Fruit fly (Drosophila melanogaster) whole organism, embryonic: ENCODE results near the gene TFAM.

Experiments used
- Atf3 ChIP-seq: fragments of 200-800 bp; sonication (Bioruptor generic); optimal IDR thresholded peaks from 3 replicates; lab custom pipeline; 2016; ENCODE audit warnings: missing biosample characterization, missing genetic modification characterization
- BEAF-32 ChIP-seq: fragments of 200-800 bp; sonication (Bioruptor generic); optimal IDR thresholded peaks from 3 replicates; lab custom pipeline; 2017; ENCODE audit warnings: missing biosample characterization, missing genetic modification characterization, mild to moderate bottlenecking, moderate library complexity, missing genetic modification reagents
- Bdp1 ChIP-seq: fragments of 200-800 bp; sonication (Bioruptor generic); optimal IDR thresholded peaks from 3 replicates; lab custom pipeline; 2016; ENCODE audit warnings: missing biosample characterization, missing genetic modification characterization
- CG11723 ChIP-seq: fragments of 200-800 bp; sonication (Bioruptor generic); optimal IDR thresholded peaks from 2 replicates; lab custom pipeline; 2017; ENCODE audit warnings: missing biosample characterization, mild to moderate bottlenecking, missing genetic modification characterization
- CG12219 ChIP-seq: fragments of 200-800 bp; sonication (Bioruptor generic); optimal IDR thresholded peaks from 3 replicates; lab custom pipeline; 2018; ENCODE audit warnings: missing biosample characterization, mild to moderate bottlenecking, missing genetic modification characterization
- CG13424 ChIP-seq: fragments of 200-800 bp; sonication (Bioruptor generic); optimal IDR thresholded peaks from 2 replicates; lab custom pipeline; 2019; ENCODE audit warnings: missing biosample characterization, mild to moderate bottlenecking, missing genetic modification characterization, moderate library complexity
- CG13624 ChIP-seq: fragments of 200-800 bp; sonication (Bioruptor generic); optimal IDR thresholded peaks from 2 replicates; lab custom pipeline; 2016; ENCODE audit warnings: missing biosample characterization, missing genetic modification characterization
- CG14710 ChIP-seq: fragments of 200-800 bp; sonication (Bioruptor generic); optimal IDR thresholded peaks from 3 replicates; lab custom pipeline; 2019; ENCODE audit warnings: missing biosample characterization, mild to moderate bottlenecking, missing genetic modification characterization, moderate library complexity
- CG14860 ChIP-seq: fragments of 200-800 bp; sonication (Bioruptor generic); IDR thresholded peaks from 3 replicates; pipeline ENCODE4 v1.3.6; 2022; ENCODE audit warnings: missing biosample characterization, missing genetic modification characterization; ENCODE audit not compliant: partially characterized antibody
- CG15011 ChIP-seq: fragments of 200-800 bp; sonication (Bioruptor generic); optimal IDR thresholded peaks from 3 replicates; lab custom pipeline; 2018; ENCODE audit warnings: missing biosample characterization, mild to moderate bottlenecking, missing genetic modification characterization
- CG1603 ChIP-seq: fragments of 200-800 bp; sonication (Bioruptor generic); optimal IDR thresholded peaks from 2 replicates; lab custom pipeline; 2019; ENCODE audit warnings: missing biosample characterization, mild to moderate bottlenecking, missing genetic modification characterization, moderate library complexity
- CG16813 ChIP-seq: fragments of 200-800 bp; sonication (Bioruptor generic); IDR thresholded peaks from 3 replicates; pipeline ENCODE4 v1.3.6; 2022; ENCODE audit warnings: missing biosample characterization, missing genetic modification characterization; ENCODE audit not compliant: partially characterized antibody
- CG17361 ChIP-seq: fragments of 200-800 bp; sonication (Bioruptor generic); IDR thresholded peaks from 3 replicates; pipeline ENCODE4 v1.3.6; 2022; ENCODE audit warnings: missing biosample characterization, missing genetic modification characterization
- CG17568 ChIP-seq: fragments of 200-800 bp; sonication (Bioruptor generic); optimal IDR thresholded peaks from 2 replicates; lab custom pipeline; 2018; ENCODE audit warnings: missing biosample characterization, mild to moderate bottlenecking, missing genetic modification characterization, moderate library complexity
- CG17612 ChIP-seq: fragments of 200-800 bp; sonication (Bioruptor generic); IDR thresholded peaks from 2 replicates; pipeline ENCODE4 v1.3.6; 2022; ENCODE audit warnings: missing biosample characterization, missing genetic modification characterization
- CG17802 ChIP-seq: fragments of 200-800 bp; sonication (Bioruptor generic); optimal IDR thresholded peaks from 2 replicates; lab custom pipeline; 2018; ENCODE audit warnings: missing biosample characterization, mild to moderate bottlenecking, missing genetic modification characterization, moderate library complexity
- CG2120 ChIP-seq: fragments of 200-800 bp; sonication (Bioruptor generic); optimal IDR thresholded peaks from 3 replicates; lab custom pipeline; 2016; ENCODE audit warnings: missing biosample characterization, missing genetic modification characterization
- CG3281 ChIP-seq: fragments of 200-800 bp; sonication (Bioruptor generic); optimal IDR thresholded peaks from 3 replicates; lab custom pipeline; 2017; ENCODE audit warnings: missing biosample characterization, mild to moderate bottlenecking, missing genetic modification characterization
- CG34376 ChIP-seq: fragments of 200-800 bp; sonication (Bioruptor generic); optimal IDR thresholded peaks from 2 replicates; lab custom pipeline; 2018; ENCODE audit warnings: missing biosample characterization, mild to moderate bottlenecking, missing genetic modification characterization
- CG5953 ChIP-seq: fragments of 200-800 bp; sonication (Bioruptor generic); IDR thresholded peaks from 2 replicates; pipeline ENCODE4 v1.3.6; 2022; ENCODE audit warnings: missing biosample characterization, missing genetic modification characterization
- CG7357 ChIP-seq: fragments of 200-800 bp; sonication (Bioruptor generic); IDR thresholded peaks from 3 replicates; pipeline ENCODE4 v1.3.6; 2022; ENCODE audit warnings: missing biosample characterization, missing genetic modification characterization
- CG8089 ChIP-seq: fragments of 200-800 bp; sonication (Bioruptor generic); optimal IDR thresholded peaks from 3 replicates; lab custom pipeline; 2016; ENCODE audit warnings: missing biosample characterization, missing genetic modification characterization
- CG8765 ChIP-seq: fragments of 200-800 bp; sonication (Bioruptor generic); IDR thresholded peaks from 2 replicates; pipeline ENCODE4 v1.3.6; 2022; ENCODE audit warnings: missing biosample characterization, missing genetic modification characterization
- CG9876 ChIP-seq: fragments of 200-800 bp; sonication (Bioruptor generic); optimal IDR thresholded peaks from 2 replicates; lab custom pipeline; 2016; ENCODE audit warnings: missing biosample characterization, missing genetic modification characterization
- CHES-1-like ChIP-seq: fragments of 200-800 bp; sonication (Bioruptor generic); optimal IDR thresholded peaks from 2 replicates; lab custom pipeline; 2016; ENCODE audit warnings: missing biosample characterization, missing genetic modification characterization
- Camta ChIP-seq: fragments of 200-800 bp; sonication (Bioruptor generic); optimal IDR thresholded peaks from 2 replicates; lab custom pipeline; 2016; ENCODE audit warnings: missing biosample characterization, missing genetic modification characterization
- CoRest ChIP-seq: fragments of 200-800 bp; sonication (Bioruptor generic); optimal IDR thresholded peaks from 3 replicates; lab custom pipeline; 2018; ENCODE audit warnings: missing biosample characterization, mild to moderate bottlenecking, missing genetic modification characterization, moderate library complexity
- Dp ChIP-seq: fragments of 200-800 bp; sonication (Bioruptor generic); optimal IDR thresholded peaks from 2 replicates; lab custom pipeline; 2018; ENCODE audit warnings: missing biosample characterization, mild to moderate bottlenecking, missing genetic modification characterization, moderate library complexity
- Hmr ChIP-seq: fragments of 200-800 bp; sonication (Bioruptor generic); optimal IDR thresholded peaks from 3 replicates; lab custom pipeline; 2017; ENCODE audit warnings: mild to moderate bottlenecking, missing biosample characterization, missing genetic modification reagents, missing genetic modification characterization
- Optix ChIP-seq: fragments of 200-800 bp; sonication (Bioruptor generic); IDR thresholded peaks from 3 replicates; pipeline ENCODE4 v1.3.6; 2022; ENCODE audit warnings: missing biosample characterization, missing genetic modification characterization
- Ravus ChIP-seq: fragments of 200-800 bp; sonication (Bioruptor generic); IDR thresholded peaks from 2 replicates; pipeline ENCODE4 v1.3.6; 2022; ENCODE audit warnings: missing biosample characterization, missing genetic modification characterization
- Ssrp ChIP-seq: fragments of 200-800 bp; sonication (Bioruptor generic); optimal IDR thresholded peaks from 2 replicates; lab custom pipeline; 2018; ENCODE audit warnings: missing biosample characterization, mild to moderate bottlenecking, missing genetic modification characterization, moderate library complexity
- Vsx1 ChIP-seq: fragments of 200-800 bp; sonication (Bioruptor generic); optimal IDR thresholded peaks from 2 replicates; lab custom pipeline; 2017; ENCODE audit warnings: missing biosample characterization, mild to moderate bottlenecking, missing genetic modification characterization, missing genetic modification reagents
- Xbp1 ChIP-seq: fragments of 200-800 bp; sonication (Bioruptor generic); optimal IDR thresholded peaks from 3 replicates; lab custom pipeline; 2016; ENCODE audit warnings: missing biosample characterization, mild to moderate bottlenecking, missing genetic modification characterization
- al ChIP-seq: fragments of 200-800 bp; sonication (Bioruptor generic); IDR thresholded peaks from 2 replicates; pipeline ENCODE4 v1.3.6; 2022; ENCODE audit warnings: missing biosample characterization, missing genetic modification characterization
- az2 ChIP-seq: fragments of 200-800 bp; sonication (Bioruptor generic); optimal IDR thresholded peaks from 3 replicates; lab custom pipeline; 2016; ENCODE audit warnings: missing biosample characterization, missing genetic modification characterization
- bbx ChIP-seq: fragments of 200-800 bp; sonication (Bioruptor generic); IDR thresholded peaks from 2 replicates; pipeline ENCODE4 v1.3.6; 2022; ENCODE audit warnings: missing biosample characterization, missing genetic modification characterization; ENCODE audit not compliant: partially characterized antibody
- dmrt11E ChIP-seq: fragments of 200-800 bp; sonication (Bioruptor generic); optimal IDR thresholded peaks from 3 replicates; lab custom pipeline; 2018; ENCODE audit warnings: missing biosample characterization, mild to moderate bottlenecking, missing genetic modification characterization, moderate library complexity
- dpn ChIP-seq, 2 experiments: fragments of 200-800 bp; sonication (Bioruptor generic); optimal IDR thresholded peaks; 3 replicates each; lab custom pipeline; 2016; ENCODE audit warnings: missing biosample characterization in 2 of 2, missing genetic modification characterization in 2 of 2
- esg ChIP-seq: fragments of 200-800 bp; sonication (Bioruptor generic); conservative IDR thresholded peaks from 2 replicates; pipeline ENCODE4 v1.3.6; 2022; ENCODE audit warnings: missing biosample characterization, missing genetic modification characterization
- fd3F ChIP-seq: fragments of 200-800 bp; sonication (Bioruptor generic); optimal IDR thresholded peaks from 2 replicates; lab custom pipeline; 2018; ENCODE audit warnings: missing biosample characterization, mild to moderate bottlenecking, missing genetic modification characterization, moderate library complexity
- hth ChIP-seq: fragments of >200 bp; optimal IDR thresholded peaks from 2 replicates; lab custom pipeline; 2017; ENCODE audit warnings: inconsistent platforms
- ind ChIP-seq: fragments of 200-800 bp; sonication (Bioruptor generic); optimal IDR thresholded peaks from 3 replicates; lab custom pipeline; 2016; ENCODE audit warnings: missing biosample characterization, missing genetic modification characterization
- jigr1 ChIP-seq: fragments of 200-800 bp; sonication (Bioruptor generic); IDR thresholded peaks from 3 replicates; pipeline ENCODE4 v1.3.6; 2022; ENCODE audit warnings: missing biosample characterization, missing genetic modification characterization
- knrl ChIP-seq: fragments of 200-800 bp; sonication (Bioruptor generic); IDR thresholded peaks from 3 replicates; pipeline ENCODE4 v1.3.6; 2022; ENCODE audit warnings: missing biosample characterization, missing genetic modification characterization; ENCODE audit not compliant: partially characterized antibody
- lbe ChIP-seq: fragments of 200-800 bp; sonication (Bioruptor generic); optimal IDR thresholded peaks from 2 replicates; lab custom pipeline; 2016; ENCODE audit warnings: missing biosample characterization, mild to moderate bottlenecking, missing genetic modification characterization
- oc ChIP-seq: fragments of 200-800 bp; sonication (Bioruptor generic); optimal IDR thresholded peaks from 2 replicates; lab custom pipeline; 2018; ENCODE audit warnings: missing biosample characterization, mild to moderate bottlenecking, missing genetic modification characterization, moderate library complexity
- row ChIP-seq: fragments of 200-800 bp; sonication (Bioruptor generic); IDR thresholded peaks from 3 replicates; pipeline ENCODE4 v1.3.6; 2022; ENCODE audit warnings: missing biosample characterization, missing genetic modification characterization
- tll ChIP-seq, 2 experiments: fragments of 200-800 bp in 1 of 2; fragments of >200 bp in 1 of 2; sonication (Bioruptor generic) in 1 of 2; optimal IDR thresholded peaks; 2 replicates each; lab custom pipeline; 2017 to 2019; ENCODE audit warnings: missing biosample characterization in 2 of 2, missing genetic modification characterization in 2 of 2, mild to moderate bottlenecking in 1 of 2, moderate library complexity in 1 of 2
- vfl ChIP-seq: fragments of 200-800 bp; sonication (Bioruptor generic); optimal IDR thresholded peaks from 2 replicates; lab custom pipeline; 2016; ENCODE audit warnings: missing biosample characterization, missing genetic modification characterization
- zfh1 ChIP-seq: fragments of 200-800 bp; sonication (Bioruptor generic); IDR thresholded peaks from 3 replicates; pipeline ENCODE4 v1.3.6; 2022; ENCODE audit warnings: missing biosample characterization, missing genetic modification characterization

Gene TFAM

dm6 chr3R:20555023-20555422, 21.8 kb downstream of the TFAM start (continued):
- TF ChIP-seq CG17361 (GFP tag; lab: Robert Waterston, UW) (peak; percentile 82), CG34376 (GFP tag; lab: Kevin White, UChicago) (peak; percentile 45), CG14710 (tag; lab: Kevin White, UChicago) (no peak), tll (GFP tag; optimal IDR thresholded peaks at IDR 0.05; lab: Kevin White, UChicago) (no peak), CG15011 (GFP tag; lab: Kevin White, UChicago) (no peak), zfh1 (GFP tag; lab: Robert Waterston, UW) (no peak), CoRest (tag; lab: Kevin White, UChicago) (no peak), bbx (GFP tag; lab: Robert Waterston, UW) (0 out of 2 replicates have a peak, but pooled peaks have one; percentile 11), CG13424 (no peak), Bdp1 (GFP tag; lab: Kevin White, UChicago) (no peak), CHES-1-like (GFP tag; lab: Kevin White, UChicago) (no peak), Atf3 (GFP tag; lab: Kevin White, UChicago) (no peak), CG13624 (peak; percentile 43), CG14860 (no peak), CG5953 (GFP tag; lab: Robert Waterston, UW) (no peak), oc (tag; lab: Kevin White, UChicago) (no peak), CG9876 (no peak), CG7357 (no peak), az2 (GFP tag; lab: Kevin White, UChicago) (no peak), esg (GFP tag; lab: Robert Waterston, UW) (peak; percentile 40), BEAF-32 (GFP tag; lab: Kevin White, UChicago) (no peak), CG11723 (GFP tag; lab: Kevin White, UChicago) (no peak), dpn (GFP tag; optimal IDR thresholded peaks at IDR 0.05; lab: Kevin White, UChicago) (peak in 1 of 2 experiments; percentile 40), CG8089 (GFP tag; lab: Kevin White, UChicago) (no peak), Ssrp (tag; lab: Kevin White, UChicago) (no peak), CG2120 (GFP tag; lab: Kevin White, UChicago) (no peak), ind (peak; percentile 6), Vsx1 (GFP tag; lab: Kevin White, UChicago) (peak; percentile 4), row (GFP tag; lab: Robert Waterston, UW) (0 out of 3 replicates have a peak, but pooled peaks have one; percentile 11), fd3F (GFP tag; lab: Kevin White, UChicago) (no peak), hth (no peak), Optix (GFP tag; lab: Robert Waterston, UW) (no peak), Xbp1 (no peak), lbe (peak; percentile 36), CG17568 (GFP tag; lab: Kevin White, UChicago) (no peak), CG12219 (no peak), knrl (GFP tag; lab: Robert Waterston, UW) (no peak), Camta (GFP tag; lab: Kevin White, UChicago) (no peak), vfl (GFP tag; lab: Kevin White, UChicago) (no peak), CG8765 (no peak), CG16813 (no peak), al (GFP tag; lab: Robert Waterston, UW) (peak; percentile 53; the same call in 1 of the 2 replicates), Ravus (peak; percentile 45), CG1603 (tag; lab: Kevin White, UChicago) (no peak), Hmr (GFP tag; lab: Kevin White, UChicago) (peak; percentile 65), CG3281 (GFP tag; lab: Kevin White, UChicago) (peak; percentile 80), Dp (GFP tag; lab: Kevin White, UChicago) (no peak), CG17612 (no peak), dmrt11E (tag; lab: Kevin White, UChicago) (no peak), CG17802 (tag; lab: Kevin White, UChicago) (no peak), jigr1 (no peak)
